Fruit fly (Drosophila melanogaster): ENCODE results near the gene Tsen54.

DNA sequence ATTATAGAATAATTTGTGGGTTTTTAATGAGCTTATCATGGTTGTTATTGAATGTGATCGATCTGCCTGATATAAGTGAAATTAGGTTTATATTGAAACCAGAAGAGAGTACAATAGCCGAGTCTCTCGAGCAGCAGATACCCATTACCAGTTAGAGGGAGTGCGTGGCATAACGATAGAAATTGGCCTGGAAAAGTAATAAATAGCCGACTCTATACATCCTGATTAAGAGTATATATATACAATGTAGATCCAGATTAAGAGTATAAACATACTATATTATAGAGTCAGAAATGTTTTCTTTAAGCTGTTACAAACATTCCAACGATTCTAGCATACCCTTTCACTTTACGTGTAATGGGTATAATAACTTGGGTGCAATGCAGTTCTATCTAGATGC lies 21.9 kb downstream of the Tsen54 start:
- TF ChIP-seq usp (GFP tag; optimal IDR thresholded peaks at IDR 0.05) (no peak), psq (optimal IDR thresholded peaks at IDR 0.05) (no peak), EcR (GFP tag; optimal IDR thresholded peaks at IDR 0.05) (no peak), Dll (optimal IDR thresholded peaks at IDR 0.05) (no peak)

All from whole organism.